Worm (Caenorhabditis elegans) whole organism, L3 larva: ENCODE results near the gene Y38H8A.1.

Experiments used
- aly-2 ChIP-seq: fragments of 150-350 bp; optimal IDR thresholded peaks from 2 replicates; lab custom pipeline; 2014; ENCODE audit warnings: missing biosample characterization, missing genetic modification characterization
- ceh-82 ChIP-seq: fragments of 150-350 bp; optimal IDR thresholded peaks from 2 replicates; lab custom pipeline; 2014; ENCODE audit warnings: missing biosample characterization, missing genetic modification characterization
- nhr-77 ChIP-seq: fragments of 150-350 bp; optimal IDR thresholded peaks from 2 replicates; lab custom pipeline; 2014; ENCODE audit warnings: missing biosample characterization, missing genetic modification characterization
- skn-1 ChIP-seq: fragments of 150-350 bp; optimal IDR thresholded peaks from 2 replicates; lab custom pipeline; 2014; ENCODE audit warnings: missing biosample characterization, missing genetic modification characterization
- tbx-2 ChIP-seq: sonication (generic microtip); optimal IDR thresholded peaks from 2 replicates; lab custom pipeline; 2016; ENCODE audit warnings: mild to moderate bottlenecking, missing genetic modification characterization, missing compliant biosample characterization
- ztf-11 ChIP-seq: fragments of 150-350 bp; optimal IDR thresholded peaks from 2 replicates; lab custom pipeline; 2014; ENCODE audit warnings: missing biosample characterization, missing genetic modification characterization

ce11 chrIV:13512112-13512569 lies 29.6 kb downstream of the Y38H8A.1 start, which contains the start of gene puf-3:
- TF ChIP-seq nhr-77 (no peak), ceh-82 (no peak), tbx-2 (no peak), aly-2 (no peak), ztf-11 (tag; lab: Kevin White, UChicago) (no peak), skn-1 (tag; lab: Kevin White, UChicago) (no peak)
